Worm (Caenorhabditis elegans) whole organism, L3 larva: ENCODE measurements around the gene C39B10.7.

Experiments used
- R02D3.7 ChIP-seq: fragments of 150-350 bp; optimal IDR thresholded peaks from 2 replicates; lab custom pipeline; 2014; ENCODE audit warnings: missing biosample characterization, missing genetic modification characterization
- ama-1 ChIP-seq: fragments of 150-350 bp; optimal IDR thresholded peaks from 2 replicates; lab custom pipeline; 2018
- ceh-16 ChIP-seq: sonication (generic microtip); optimal IDR thresholded peaks from 2 replicates; lab custom pipeline; 2017; ENCODE audit warnings: missing biosample characterization, missing genetic modification characterization
- ceh-9 ChIP-seq: sonication (generic microtip); optimal IDR thresholded peaks from 2 replicates; lab custom pipeline; 2018; ENCODE audit warnings: missing biosample characterization, missing genetic modification characterization
- daf-12 ChIP-seq: fragments of 150-350 bp; optimal IDR thresholded peaks from 2 replicates; lab custom pipeline; 2014; ENCODE audit warnings: missing biosample characterization, missing genetic modification reagents, missing genetic modification characterization
- egl-5 ChIP-seq: fragments of 150-350 bp; optimal IDR thresholded peaks from 2 replicates; lab custom pipeline; 2017; ENCODE audit warnings: missing biosample characterization, missing genetic modification reagents, missing genetic modification characterization, inconsistent platforms
- elt-1 ChIP-seq: fragments of 150-350 bp; optimal IDR thresholded peaks from 2 replicates; lab custom pipeline; 2014; ENCODE audit warnings: missing biosample characterization, missing genetic modification characterization
- elt-3 ChIP-seq, 3 experiments: fragments of 150-350 bp in 1 of 3; sonication (generic microtip) in 2 of 3; optimal IDR thresholded peaks; 2 replicates in 2 of 3; 4 replicates in 1 of 3; lab custom pipeline; 2014 to 2017; ENCODE audit warnings: missing biosample characterization in 3 of 3, missing genetic modification characterization in 3 of 3
- eor-1 ChIP-seq, 2 experiments: fragments of 150-350 bp; optimal IDR thresholded peaks; 2 replicates each; lab custom pipeline; 2014 to 2018; ENCODE audit warnings: missing biosample characterization in 2 of 2, missing genetic modification characterization in 2 of 2
- fkh-10 ChIP-seq: sonication (generic microtip); optimal IDR thresholded peaks from 2 replicates; lab custom pipeline; 2017; ENCODE audit warnings: missing biosample characterization, missing genetic modification reagents, missing genetic modification characterization
- hmg-11 ChIP-seq: sonication (generic microtip); optimal IDR thresholded peaks from 2 replicates; lab custom pipeline; 2016; ENCODE audit warnings: missing genetic modification characterization, missing compliant biosample characterization
- jun-1 ChIP-seq: fragments of 150-350 bp; optimal IDR thresholded peaks from 2 replicates; lab custom pipeline; 2014; ENCODE audit warnings: missing biosample characterization, missing genetic modification reagents, missing genetic modification characterization
- lsy-12 ChIP-seq: sonication (generic microtip); optimal IDR thresholded peaks from 2 replicates; lab custom pipeline; 2016; ENCODE audit warnings: mild to moderate bottlenecking, missing genetic modification characterization, missing compliant biosample characterization
- nfya-1 ChIP-seq: sonication (generic microtip); optimal IDR thresholded peaks from 2 replicates; lab custom pipeline; 2017; ENCODE audit warnings: missing genetic modification characterization, mild to moderate bottlenecking, missing compliant biosample characterization, antibody characterized with exemption, moderate library complexity; ENCODE audit not compliant: insufficient read depth
- nhr-11 ChIP-seq: fragments of 150-350 bp; optimal IDR thresholded peaks from 2 replicates; lab custom pipeline; 2014; ENCODE audit warnings: missing biosample characterization, missing genetic modification characterization
- nhr-237 ChIP-seq: fragments of 150-350 bp; optimal IDR thresholded peaks from 2 replicates; lab custom pipeline; 2014; ENCODE audit warnings: missing biosample characterization, missing genetic modification characterization
- nhr-25 ChIP-seq: sonication (generic microtip); optimal IDR thresholded peaks from 2 replicates; lab custom pipeline; 2017; ENCODE audit warnings: missing biosample characterization, missing genetic modification characterization
- nhr-28 ChIP-seq: fragments of 150-350 bp; optimal IDR thresholded peaks from 2 replicates; lab custom pipeline; 2014; ENCODE audit warnings: missing biosample characterization, missing genetic modification characterization
- nhr-43 ChIP-seq: sonication (generic microtip); optimal IDR thresholded peaks from 2 replicates; lab custom pipeline; 2016; ENCODE audit warnings: mild to moderate bottlenecking, missing genetic modification characterization, missing compliant biosample characterization; ENCODE audit not compliant: poor library complexity, severe bottlenecking
- nhr-67 ChIP-seq: fragments of 150-350 bp; optimal IDR thresholded peaks from 2 replicates; lab custom pipeline; 2014; ENCODE audit warnings: missing biosample characterization, missing genetic modification characterization
- nhr-76 ChIP-seq: fragments of 150-350 bp; sonication (generic microtip); optimal IDR thresholded peaks from 5 replicates; lab custom pipeline; 2014; ENCODE audit warnings: missing biosample characterization, missing genetic modification characterization
- nhr-77 ChIP-seq: fragments of 150-350 bp; optimal IDR thresholded peaks from 2 replicates; lab custom pipeline; 2014; ENCODE audit warnings: missing biosample characterization, missing genetic modification characterization
- pha-4 ChIP-seq: fragments of 150-350 bp; optimal IDR thresholded peaks from 2 replicates; lab custom pipeline; 2014; ENCODE audit warnings: missing biosample characterization, missing genetic modification reagents, missing genetic modification characterization
- pqm-1 ChIP-seq: fragments of 150-350 bp; optimal IDR thresholded peaks from 2 replicates; lab custom pipeline; 2017; ENCODE audit warnings: missing biosample characterization, missing genetic modification characterization, inconsistent platforms
- sea-2 ChIP-seq: fragments of 150-350 bp; sonication (generic microtip); optimal IDR thresholded peaks from 4 replicates; lab custom pipeline; 2014; ENCODE audit warnings: missing biosample characterization, missing genetic modification reagents, missing genetic modification characterization
- skn-1 ChIP-seq: fragments of 150-350 bp; optimal IDR thresholded peaks from 2 replicates; lab custom pipeline; 2014; ENCODE audit warnings: missing biosample characterization, missing genetic modification characterization
- snpc-4 ChIP-seq: fragments of 150-350 bp; optimal IDR thresholded peaks from 2 replicates; lab custom pipeline; 2014; ENCODE audit warnings: missing biosample characterization, missing genetic modification characterization
- tbx-2 ChIP-seq: sonication (generic microtip); optimal IDR thresholded peaks from 2 replicates; lab custom pipeline; 2016; ENCODE audit warnings: mild to moderate bottlenecking, missing genetic modification characterization, missing compliant biosample characterization
- unc-62 ChIP-seq: fragments of 150-350 bp; sonication (generic microtip); optimal IDR thresholded peaks from 4 replicates; lab custom pipeline; 2014; ENCODE audit warnings: missing biosample characterization, missing genetic modification reagents, missing genetic modification characterization
- zag-1 ChIP-seq: fragments of 150-350 bp; optimal IDR thresholded peaks from 2 replicates; lab custom pipeline; 2014; ENCODE audit warnings: missing biosample characterization, missing genetic modification characterization
- ztf-11 ChIP-seq: fragments of 150-350 bp; optimal IDR thresholded peaks from 2 replicates; lab custom pipeline; 2014; ENCODE audit warnings: missing biosample characterization, missing genetic modification characterization
- ztf-4 ChIP-seq: fragments of 150-350 bp; optimal IDR thresholded peaks from 2 replicates; lab custom pipeline; 2014; ENCODE audit warnings: missing biosample characterization, missing genetic modification characterization

The C39B10.7 gene

ce11 chrX:10474998-10475577, 1.6 kb upstream of the C39B10.7 start, which contains the start of gene elt-4:
Gene elt-4 (plus strand): TSS chrX:10475527.
- TF ChIP-seq pqm-1 (peak; percentile 57), elt-1 (tag; lab: Kevin White, UChicago) (no peak)

- TF ChIP-seq pqm-1 (peak; percentile 93), nhr-76 (no peak), jun-1 (tag; lab: Kevin White, UChicago) (peak; percentile 70), pha-4 (tag; lab: Kevin White, UChicago) (peak; percentile 65), fkh-10 (GFP tag; lab: Kevin White, UChicago) (no peak), nhr-43 (tag; lab: Kevin White, UChicago) (no peak)
These were observed 706 bp downstream of the C39B10.7 start for ce11 chrX:10477172-10477985.

ce11 chrX:10479108-10479738, 2.5 kb downstream of the C39B10.7 start:
- no peak for TF ChIP-seq hmg-11
- peak; percentile 64 for TF ChIP-seq pqm-1
- no peak for TF ChIP-seq ztf-11
- TF ChIP-seq daf-12: no peak
- TF ChIP-seq nhr-76: no peak
- peak; percentile 48 for TF ChIP-seq jun-1 (tag; lab: Kevin White, UChicago)
- TF ChIP-seq sea-2 (GFP tag; lab: Kevin White, UChicago): no peak

- peak; percentile 78 for TF ChIP-seq nfya-1
- TF ChIP-seq R02D3.7 (tag; lab: Kevin White, UChicago): no peak
- TF ChIP-seq snpc-4 (tag; lab: Kevin White, UChicago): no peak
- TF ChIP-seq pqm-1: peak; percentile 96
- TF ChIP-seq pha-4 (tag; lab: Kevin White, UChicago): peak; percentile 2
- no peak for TF ChIP-seq ama-1 (lab: Kevin White, UChicago)
- TF ChIP-seq lsy-12 (tag; lab: Kevin White, UChicago): peak; percentile 41
- TF ChIP-seq tbx-2: no peak
- no peak for TF ChIP-seq nhr-237 (tag; lab: Kevin White, UChicago)
- no peak for TF ChIP-seq nhr-25
- TF ChIP-seq ztf-11: no peak
- peak; percentile 95 for TF ChIP-seq jun-1 (tag; lab: Kevin White, UChicago)
- no peak for TF ChIP-seq nhr-67
These were observed 4.1 kb downstream of the C39B10.7 start, which contains the start of gene elt-2 for ce11 chrX:10480563-10481290. Gene elt-2 (plus strand): TSS chrX:10481240.

ce11 chrX:10482272-10482671, 5.6 kb downstream of the C39B10.7 start:
- no peak for TF ChIP-seq ceh-16 (tag; lab: Kevin White, UChicago)
- TF ChIP-seq sea-2 (GFP tag; lab: Kevin White, UChicago): no peak
- TF ChIP-seq egl-5 (tag; lab: Kevin White, UChicago): no peak
- TF ChIP-seq daf-12: no peak
- no peak for TF ChIP-seq eor-1 (tag; optimal IDR thresholded peaks at IDR 0.05; lab: Kevin White, UChicago)
- TF ChIP-seq skn-1 (tag; lab: Kevin White, UChicago): no peak
- TF ChIP-seq elt-3 (tag; optimal IDR thresholded peaks at IDR 0.05; lab: Kevin White, UChicago): no peak
- TF ChIP-seq elt-1 (tag; lab: Kevin White, UChicago): no peak
- no peak for TF ChIP-seq unc-62 (GFP tag; lab: Kevin White, UChicago)
- TF ChIP-seq ztf-4 (tag; lab: Kevin White, UChicago): no peak
- no peak for TF ChIP-seq ceh-9 (tag; lab: Kevin White, UChicago)
- no peak for TF ChIP-seq jun-1 (tag; lab: Kevin White, UChicago)
- TF ChIP-seq nhr-77: no peak
- TF ChIP-seq nhr-67: no peak
- no peak for TF ChIP-seq nhr-11 (tag; lab: Kevin White, UChicago)
- no peak for TF ChIP-seq ztf-11
- TF ChIP-seq nhr-28 (tag; lab: Kevin White, UChicago): no peak
- no peak for TF ChIP-seq fkh-10 (GFP tag; lab: Kevin White, UChicago)
- TF ChIP-seq zag-1 (tag; lab: Kevin White, UChicago): no peak
